Fruit fly (Drosophila melanogaster) whole organism, prepupa: ENCODE data around the gene dpr6.

Source experiments
- Blimp-1 ChIP-seq: fragments of 200-800 bp; sonication (Bioruptor generic); optimal IDR thresholded peaks from 3 replicates; lab custom pipeline; 2017; ENCODE audit warnings: missing biosample characterization, missing genetic modification characterization, mild to moderate bottlenecking, moderate library complexity, missing genetic modification reagents
- CG10631 ChIP-seq: fragments of 200-800 bp; sonication (Bioruptor generic); optimal IDR thresholded peaks from 2 replicates; lab custom pipeline; 2016; ENCODE audit warnings: missing biosample characterization, missing genetic modification characterization
- CG10669 ChIP-seq: fragments of 200-800 bp; sonication (Bioruptor generic); optimal IDR thresholded peaks from 3 replicates; lab custom pipeline; 2018; ENCODE audit warnings: missing biosample characterization, mild to moderate bottlenecking, missing genetic modification characterization, moderate library complexity
- CG11294 ChIP-seq: fragments of 200-800 bp; sonication (Bioruptor generic); IDR thresholded peaks from 2 replicates; pipeline ENCODE4 v1.3.6; 2022; ENCODE audit warnings: missing biosample characterization, missing genetic modification characterization
- CG11762 ChIP-seq: fragments of 200-800 bp; sonication (Bioruptor generic); optimal IDR thresholded peaks from 3 replicates; lab custom pipeline; 2016; ENCODE audit warnings: missing biosample characterization, missing genetic modification characterization; ENCODE audit not compliant: insufficient read depth
- CG11902 ChIP-seq: fragments of 200-800 bp; sonication (Bioruptor generic); optimal IDR thresholded peaks from 3 replicates; lab custom pipeline; 2016; ENCODE audit warnings: missing biosample characterization, missing genetic modification characterization
- CG15336 ChIP-seq: fragments of 200-800 bp; sonication (Bioruptor generic); IDR thresholded peaks from 2 replicates; pipeline ENCODE4 v1.3.6; 2022; ENCODE audit warnings: missing biosample characterization, missing genetic modification characterization
- CG3032 ChIP-seq: fragments of 200-800 bp; optimal IDR thresholded peaks from 2 replicates; lab custom pipeline; 2019; ENCODE audit warnings: missing biosample characterization, mild to moderate bottlenecking, missing genetic modification characterization, moderate library complexity
- CG3919 ChIP-seq: fragments of 200-800 bp; sonication (Bioruptor generic); optimal IDR thresholded peaks from 3 replicates; lab custom pipeline; 2016; ENCODE audit warnings: missing biosample characterization, missing genetic modification characterization
- CG6163 ChIP-seq: fragments of 200-800 bp; sonication (Bioruptor generic); IDR thresholded peaks from 3 replicates; pipeline ENCODE4 v1.3.6; 2022; ENCODE audit warnings: missing biosample characterization, missing genetic modification characterization
- CG6276 ChIP-seq: fragments of 200-800 bp; sonication (Bioruptor generic); optimal IDR thresholded peaks from 2 replicates; lab custom pipeline; 2017; ENCODE audit warnings: missing biosample characterization, mild to moderate bottlenecking, missing genetic modification characterization
- CG6808 ChIP-seq: fragments of 200-800 bp; sonication (Bioruptor generic); optimal IDR thresholded peaks from 3 replicates; lab custom pipeline; 2017; ENCODE audit warnings: missing biosample characterization, missing genetic modification characterization, mild to moderate bottlenecking, moderate library complexity, missing genetic modification reagents
- CG8319 ChIP-seq: fragments of 200-800 bp; sonication (Bioruptor generic); optimal IDR thresholded peaks from 3 replicates; lab custom pipeline; 2016; ENCODE audit warnings: missing biosample characterization, missing genetic modification characterization
- CG8632 ChIP-seq: fragments of 200-800 bp; sonication (Bioruptor generic); optimal IDR thresholded peaks from 3 replicates; lab custom pipeline; 2016; ENCODE audit warnings: missing biosample characterization, missing genetic modification characterization
- CG9139 ChIP-seq: fragments of 200-800 bp; sonication (Bioruptor generic); optimal IDR thresholded peaks from 3 replicates; lab custom pipeline; 2017; ENCODE audit warnings: missing biosample characterization, mild to moderate bottlenecking, missing genetic modification characterization
- Eip78C ChIP-seq: fragments of 200-800 bp; sonication (Bioruptor generic); peaks from one replicate; lab custom pipeline; 2016; ENCODE audit warnings: missing biosample characterization, missing genetic modification characterization
- Eip93F ChIP-seq: fragments of 200-800 bp; sonication (Bioruptor generic); optimal IDR thresholded peaks from 2 replicates; lab custom pipeline; 2016; ENCODE audit warnings: missing biosample characterization, mild to moderate bottlenecking, missing genetic modification characterization
- Ets96B ChIP-seq: fragments of 200-800 bp; optimal IDR thresholded peaks from 2 replicates; lab custom pipeline; 2019; ENCODE audit warnings: missing biosample characterization, mild to moderate bottlenecking, missing genetic modification characterization, moderate library complexity
- Hr39 ChIP-seq: fragments of 200-800 bp; sonication (Bioruptor generic); optimal IDR thresholded peaks from 2 replicates; lab custom pipeline; 2016; ENCODE audit warnings: missing biosample characterization, missing genetic modification characterization
- Hr4 ChIP-seq: fragments of 200-800 bp; sonication (Bioruptor generic); optimal IDR thresholded peaks from 3 replicates; lab custom pipeline; 2016; ENCODE audit warnings: missing biosample characterization, missing genetic modification characterization
- Lpt ChIP-seq: fragments of 200-800 bp; sonication (Bioruptor generic); optimal IDR thresholded peaks from 3 replicates; lab custom pipeline; 2016; ENCODE audit warnings: missing biosample characterization, missing genetic modification characterization
- Met ChIP-seq: fragments of 200-800 bp; sonication (Bioruptor generic); optimal IDR thresholded peaks from 3 replicates; lab custom pipeline; 2016; ENCODE audit warnings: missing biosample characterization, missing genetic modification characterization
- Sox15 ChIP-seq: fragments of 200-800 bp; sonication (Bioruptor generic); optimal IDR thresholded peaks from 3 replicates; lab custom pipeline; 2016; ENCODE audit warnings: missing biosample characterization, missing genetic modification characterization
- achi ChIP-seq: fragments of 200-800 bp; sonication (Bioruptor generic); optimal IDR thresholded peaks from 3 replicates; lab custom pipeline; 2016; ENCODE audit warnings: missing biosample characterization, missing genetic modification characterization
- acj6 ChIP-seq: fragments of 200-800 bp; sonication (Bioruptor generic); optimal IDR thresholded peaks from 3 replicates; lab custom pipeline; 2016; ENCODE audit warnings: missing biosample characterization, missing genetic modification characterization
- cyc ChIP-seq: fragments of 200-800 bp; sonication (Bioruptor generic); optimal IDR thresholded peaks from 3 replicates; lab custom pipeline; 2016; ENCODE audit warnings: missing biosample characterization, missing genetic modification characterization
- dac ChIP-seq: fragments of 200-800 bp; sonication (Bioruptor generic); optimal IDR thresholded peaks from 2 replicates; lab custom pipeline; 2017; ENCODE audit warnings: missing biosample characterization, mild to moderate bottlenecking, missing genetic modification characterization
- eg ChIP-seq: fragments of 200-800 bp; sonication (Bioruptor generic); IDR thresholded peaks from 3 replicates; pipeline ENCODE4 v1.3.6; 2022; ENCODE audit warnings: missing biosample characterization, missing genetic modification characterization
- esn ChIP-seq: fragments of 200-800 bp; sonication (Bioruptor generic); optimal IDR thresholded peaks from 2 replicates; lab custom pipeline; 2016; ENCODE audit warnings: missing biosample characterization, mild to moderate bottlenecking, missing genetic modification characterization, moderate library complexity
- net ChIP-seq: fragments of 200-800 bp; sonication (Bioruptor generic); optimal IDR thresholded peaks from 3 replicates; lab custom pipeline; 2016; ENCODE audit warnings: missing biosample characterization, missing genetic modification characterization
- spab ChIP-seq: fragments of 200-800 bp; sonication (Bioruptor generic); optimal IDR thresholded peaks from 2 replicates; lab custom pipeline; 2017; ENCODE audit warnings: missing biosample characterization, mild to moderate bottlenecking, missing genetic modification characterization, missing genetic modification reagents
- svp ChIP-seq: fragments of 200-800 bp; sonication (Bioruptor generic); peaks from one replicate; lab custom pipeline; 2016; ENCODE audit warnings: missing biosample characterization, missing genetic modification characterization
- vri ChIP-seq: fragments of 200-800 bp; sonication (Bioruptor generic); optimal IDR thresholded peaks from 3 replicates; lab custom pipeline; 2016; ENCODE audit warnings: missing biosample characterization, mild to moderate bottlenecking, missing genetic modification characterization

Gene dpr6

dm6 chr3L:10110379-10110778 is 135.9 kb downstream of the dpr6 start (continued):
- TF ChIP-seq cyc (GFP tag; lab: Kevin White, UChicago): no peak
- peak; percentile 57 for TF ChIP-seq Eip78C (GFP tag; lab: Kevin White, UChicago)
- TF ChIP-seq net: no peak
- TF ChIP-seq Sox15 (GFP tag; lab: Kevin White, UChicago): no peak
- no peak for TF ChIP-seq Eip93F (GFP tag; lab: Kevin White, UChicago)
- TF ChIP-seq spab (GFP tag; lab: Kevin White, UChicago): no peak
- peak; percentile 33 for TF ChIP-seq svp
- TF ChIP-seq Met (GFP tag; lab: Kevin White, UChicago): no peak

- TF ChIP-seq CG6163 (GFP tag; lab: Robert Waterston, UW): no peak
- no peak for TF ChIP-seq CG11294 (GFP tag; lab: Robert Waterston, UW)
- TF ChIP-seq Hr4: no peak
- TF ChIP-seq CG6808 (GFP tag; lab: Kevin White, UChicago): no peak
- no peak for TF ChIP-seq svp
- no peak for TF ChIP-seq CG9139 (GFP tag; lab: Kevin White, UChicago)
- no peak for TF ChIP-seq net
- TF ChIP-seq achi (GFP tag; lab: Kevin White, UChicago): no peak
- TF ChIP-seq CG8632: no peak
- TF ChIP-seq CG15336 (GFP tag; lab: Robert Waterston, UW): no peak
- TF ChIP-seq Ets96B (tag; lab: Kevin White, UChicago): no peak
- TF ChIP-seq cyc (GFP tag; lab: Kevin White, UChicago): no peak
- no peak for TF ChIP-seq acj6 (GFP tag; lab: Kevin White, UChicago)
- TF ChIP-seq CG10669 (GFP tag; lab: Kevin White, UChicago): no peak
- no peak for TF ChIP-seq CG11902 (GFP tag; lab: Kevin White, UChicago)
Observed at dm6 chr3L:10151527-10151926, 177.1 kb downstream of the dpr6 start, which contains the start of gene CG8072. CG8072 (plus strand) TSS chr3L:10151827.

dm6 chr3L:10156080-10156479 is 181.6 kb downstream of the dpr6 start:
- peak; percentile 56 for TF ChIP-seq svp
- no peak for TF ChIP-seq CG3919 (GFP tag; lab: Kevin White, UChicago)
- no peak for TF ChIP-seq Hr39 (GFP tag; lab: Kevin White, UChicago)
- no peak for TF ChIP-seq CG3032 (tag; lab: Kevin White, UChicago)
- no peak for TF ChIP-seq vri
- no peak for TF ChIP-seq Lpt (GFP tag; lab: Kevin White, UChicago)
- peak; percentile 50 for TF ChIP-seq Eip78C (GFP tag; lab: Kevin White, UChicago)
- TF ChIP-seq CG11762 (GFP tag; lab: Kevin White, UChicago): no peak
- no peak for TF ChIP-seq CG6808 (GFP tag; lab: Kevin White, UChicago)
- TF ChIP-seq CG8319 (GFP tag; lab: Kevin White, UChicago): no peak

- TF ChIP-seq eg (no peak), svp (peak; percentile 44), esn (GFP tag; lab: Kevin White, UChicago) (no peak)
Observed at dm6 chr3L:10166923-10167322, 192.5 kb downstream of the dpr6 start, which contains the start of gene CG6628. CG6628 (minus strand) TSS chr3L:10167023.

- TF ChIP-seq acj6 (GFP tag; lab: Kevin White, UChicago) (no peak), Blimp-1 (GFP tag; lab: Kevin White, UChicago) (no peak), CG11902 (GFP tag; lab: Kevin White, UChicago) (no peak), CG10631 (GFP tag; lab: Kevin White, UChicago) (no peak), Eip78C (GFP tag; lab: Kevin White, UChicago) (peak; percentile 50), CG3032 (tag; lab: Kevin White, UChicago) (no peak), eg (peak; percentile 62; the same call in 2 of the 3 replicates), dac (GFP tag; lab: Kevin White, UChicago) (no peak), CG6276 (peak; percentile 1), svp (peak; percentile 25), vri (no peak)
- TF ChIP-seq, all 60 proteins: peak for 4
Observed at dm6 chr3L:10185924-10186323, 211.5 kb downstream of the dpr6 start, which contains the start of gene dpr10. dpr10 (minus strand) TSS chr3L:10186108.
